Worm (Caenorhabditis elegans) whole organism, mixed stage, embryonic: Measurements from ENCODE around the gene Y56A3A.6.

Experiments
- M03D4.4 ChIP-seq: sonication (generic microtip); optimal IDR thresholded peaks from 2 replicates; lab custom pipeline; 2017; ENCODE audit warnings: mild to moderate bottlenecking, missing genetic modification characterization, missing compliant biosample characterization
- bed-3 ChIP-seq: fragments of 200-800 bp; sonication (Bioruptor generic); optimal IDR thresholded peaks from 3 replicates; lab custom pipeline; 2018; ENCODE audit warnings: mild to moderate bottlenecking, missing genetic modification characterization, moderate library complexity, missing compliant biosample characterization
- blmp-1 ChIP-seq: fragments of 150-350 bp; optimal IDR thresholded peaks from 2 replicates; lab custom pipeline; 2014; ENCODE audit warnings: missing biosample characterization, missing genetic modification characterization
- ceh-39 ChIP-seq: fragments of 150-350 bp; optimal IDR thresholded peaks from 2 replicates; lab custom pipeline; 2014; ENCODE audit warnings: missing biosample characterization, missing genetic modification characterization
- ceh-43 ChIP-seq: fragments of 200-800 bp; sonication (Bioruptor generic); optimal IDR thresholded peaks from 2 replicates; lab custom pipeline; 2018; ENCODE audit warnings: mild to moderate bottlenecking, missing genetic modification characterization, moderate library complexity, missing compliant biosample characterization
- ceh-83 ChIP-seq: fragments of 200-800 bp; sonication (Bioruptor generic); optimal IDR thresholded peaks from 2 replicates; lab custom pipeline; 2018; ENCODE audit warnings: mild to moderate bottlenecking, missing genetic modification characterization, missing compliant biosample characterization
- ces-1 ChIP-seq: fragments of 150-350 bp; optimal IDR thresholded peaks from 2 replicates; lab custom pipeline; 2014; ENCODE audit warnings: missing biosample characterization, missing genetic modification reagents, missing genetic modification characterization
- cnd-1 ChIP-seq: fragments of 200-800 bp; sonication (Bioruptor generic); optimal IDR thresholded peaks from 2 replicates; lab custom pipeline; 2018; ENCODE audit warnings: mild to moderate bottlenecking, missing genetic modification characterization, missing compliant biosample characterization
- drap-1 ChIP-seq: fragments of 200-800 bp; sonication (Bioruptor generic); optimal IDR thresholded peaks from 3 replicates; lab custom pipeline; 2018; ENCODE audit warnings: mild to moderate bottlenecking, missing genetic modification characterization, missing compliant biosample characterization
- elt-1 ChIP-seq: sonication (generic microtip); optimal IDR thresholded peaks from 2 replicates; lab custom pipeline; 2017; ENCODE audit warnings: missing genetic modification characterization, mild to moderate bottlenecking, missing compliant biosample characterization, antibody characterized with exemption, moderate library complexity, borderline replicate concordance; ENCODE audit not compliant: insufficient read depth
- elt-3 ChIP-seq: fragments of 150-350 bp; optimal IDR thresholded peaks from 2 replicates; lab custom pipeline; 2014; ENCODE audit warnings: missing biosample characterization, missing genetic modification characterization
- flh-1 ChIP-seq: fragments of 200-800 bp; sonication (Bioruptor generic); optimal IDR thresholded peaks from 2 replicates; lab custom pipeline; 2018; ENCODE audit warnings: mild to moderate bottlenecking, missing genetic modification characterization, moderate library complexity, missing compliant biosample characterization
- ham-2 ChIP-seq: fragments of 200-800 bp; sonication (Bioruptor generic); optimal IDR thresholded peaks from 2 replicates; lab custom pipeline; 2018; ENCODE audit warnings: mild to moderate bottlenecking, missing genetic modification characterization, missing compliant biosample characterization
- hlh-1 ChIP-seq: fragments of 150-350 bp; optimal IDR thresholded peaks from 2 replicates; lab custom pipeline; 2014; ENCODE audit warnings: missing biosample characterization, missing genetic modification reagents, missing genetic modification characterization
- lin-13 ChIP-seq: fragments of 150-350 bp; optimal IDR thresholded peaks from 2 replicates; lab custom pipeline; 2014; ENCODE audit warnings: missing biosample characterization, missing genetic modification characterization
- lin-32 ChIP-seq: fragments of 200-800 bp; sonication (Bioruptor generic); optimal IDR thresholded peaks from 2 replicates; lab custom pipeline; 2018; ENCODE audit warnings: mild to moderate bottlenecking, missing genetic modification characterization, missing compliant biosample characterization
- lsy-2 ChIP-seq: fragments of 150-350 bp; optimal IDR thresholded peaks from 2 replicates; lab custom pipeline; 2014; ENCODE audit warnings: missing biosample characterization, missing genetic modification characterization
- mab-5 ChIP-seq: fragments of 150-350 bp; optimal IDR thresholded peaks from 2 replicates; lab custom pipeline; 2014; ENCODE audit warnings: missing biosample characterization, missing genetic modification characterization
- mep-1 ChIP-seq: fragments of 150-350 bp; optimal IDR thresholded peaks from 2 replicates; lab custom pipeline; 2017; ENCODE audit warnings: missing biosample characterization, missing genetic modification reagents, missing genetic modification characterization, inconsistent platforms
- mls-2 ChIP-seq: sonication (generic microtip); optimal IDR thresholded peaks from 2 replicates; lab custom pipeline; 2016; ENCODE audit warnings: mild to moderate bottlenecking, missing genetic modification characterization, moderate library complexity, missing compliant biosample characterization
- nhr-12 ChIP-seq: fragments of 150-350 bp; optimal IDR thresholded peaks from 2 replicates; lab custom pipeline; 2014; ENCODE audit warnings: missing biosample characterization, missing genetic modification characterization
- nhr-2 ChIP-seq: fragments of 150-350 bp; optimal IDR thresholded peaks from 2 replicates; lab custom pipeline; 2014; ENCODE audit warnings: missing biosample characterization, missing genetic modification characterization
- nhr-237 ChIP-seq: fragments of 150-350 bp; optimal IDR thresholded peaks from 2 replicates; lab custom pipeline; 2014; ENCODE audit warnings: missing biosample characterization, missing genetic modification characterization
- nhr-28 ChIP-seq: fragments of 150-350 bp; optimal IDR thresholded peaks from 2 replicates; lab custom pipeline; 2014; ENCODE audit warnings: missing biosample characterization, missing genetic modification characterization
- nhr-76 ChIP-seq: sonication (generic microtip); optimal IDR thresholded peaks from 2 replicates; lab custom pipeline; 2017; ENCODE audit warnings: missing biosample characterization, missing genetic modification characterization
- pha-4 ChIP-seq: fragments of 150-350 bp; optimal IDR thresholded peaks from 2 replicates; lab custom pipeline; 2018; ENCODE audit warnings: missing biosample characterization, missing genetic modification reagents, missing genetic modification characterization
- sem-2 ChIP-seq: fragments of 200-800 bp; sonication (Bioruptor generic); optimal IDR thresholded peaks from 2 replicates; lab custom pipeline; 2018; ENCODE audit warnings: mild to moderate bottlenecking, missing genetic modification characterization, missing compliant biosample characterization
- snpc-4 ChIP-seq: fragments of 150-350 bp; optimal IDR thresholded peaks from 2 replicates; lab custom pipeline; 2014; ENCODE audit warnings: missing biosample characterization, missing genetic modification characterization
- sptf-1 ChIP-seq: sonication (generic microtip); optimal IDR thresholded peaks from 2 replicates; lab custom pipeline; 2017; ENCODE audit warnings: mild to moderate bottlenecking, missing genetic modification characterization, moderate library complexity, missing compliant biosample characterization
- tbx-8 ChIP-seq: fragments of 200-800 bp; sonication (Bioruptor generic); optimal IDR thresholded peaks from 2 replicates; lab custom pipeline; 2018; ENCODE audit warnings: mild to moderate bottlenecking, missing genetic modification characterization, moderate library complexity, missing compliant biosample characterization
- unc-120 ChIP-seq: sonication (generic microtip); optimal IDR thresholded peaks from 2 replicates; lab custom pipeline; 2017; ENCODE audit warnings: missing genetic modification characterization, missing compliant biosample characterization; ENCODE audit not compliant: poor library complexity, severe bottlenecking
- unc-39 ChIP-seq: fragments of 150-350 bp; optimal IDR thresholded peaks from 2 replicates; lab custom pipeline; 2014; ENCODE audit warnings: missing biosample characterization, missing genetic modification characterization
- unc-62 ChIP-seq: fragments of 150-350 bp; optimal IDR thresholded peaks from 2 replicates; lab custom pipeline; 2014; ENCODE audit warnings: missing biosample characterization, missing genetic modification reagents, missing genetic modification characterization
- zip-8 ChIP-seq: fragments of 150-350 bp; optimal IDR thresholded peaks from 2 replicates; lab custom pipeline; 2014; ENCODE audit warnings: missing biosample characterization, missing genetic modification characterization
- ztf-11 ChIP-seq: fragments of 150-350 bp; optimal IDR thresholded peaks from 2 replicates; lab custom pipeline; 2014; ENCODE audit warnings: missing biosample characterization, missing genetic modification characterization

The Y56A3A.6 gene

ce11 chrIII:11824580-11824979 lies 54.0 kb downstream of the Y56A3A.6 start:
- no peak for TF ChIP-seq snpc-4 (tag; lab: Kevin White, UChicago)
- no peak for TF ChIP-seq elt-3 (tag; lab: Kevin White, UChicago)
- TF ChIP-seq mep-1 (tag; lab: Kevin White, UChicago) = no peak
- no peak for TF ChIP-seq nhr-28 (tag; lab: Kevin White, UChicago)
- no peak for TF ChIP-seq mab-5
- no peak for TF ChIP-seq nhr-12 (tag; lab: Kevin White, UChicago)
- no peak for TF ChIP-seq unc-39 (tag; lab: Kevin White, UChicago)
- TF ChIP-seq blmp-1 (tag; lab: Kevin White, UChicago) = no peak
- TF ChIP-seq lin-13 = no peak
- no peak for TF ChIP-seq unc-120 (tag; lab: Kevin White, UChicago)
- TF ChIP-seq cnd-1 (tag; lab: Kevin White, UChicago) = no peak
- TF ChIP-seq sptf-1 (tag; lab: Kevin White, UChicago) = no peak
- no peak for TF ChIP-seq elt-1
- TF ChIP-seq lsy-2 (tag; lab: Kevin White, UChicago) = no peak
- no peak for TF ChIP-seq ham-2 (GFP tag; lab: Kevin White, UChicago)
- TF ChIP-seq zip-8 (tag; lab: Kevin White, UChicago) = no peak
- TF ChIP-seq nhr-2 (tag; lab: Kevin White, UChicago) = no peak

ce11 chrIII:11824088-11824487 lies 54.5 kb downstream of the Y56A3A.6 start:
- no peak for TF ChIP-seq drap-1 (GFP tag; lab: Kevin White, UChicago)
- TF ChIP-seq lin-32 (GFP tag; lab: Kevin White, UChicago) = no peak
- no peak for TF ChIP-seq lin-13
- TF ChIP-seq zip-8 (tag; lab: Kevin White, UChicago) = no peak
- TF ChIP-seq tbx-8 (GFP tag; lab: Kevin White, UChicago) = no peak
- TF ChIP-seq ces-1 = no peak
- no peak for TF ChIP-seq nhr-2 (tag; lab: Kevin White, UChicago)
- no peak for TF ChIP-seq ham-2 (GFP tag; lab: Kevin White, UChicago)
- no peak for TF ChIP-seq ztf-11 (tag; lab: Kevin White, UChicago)
- TF ChIP-seq lsy-2 (tag; lab: Kevin White, UChicago) = no peak
- no peak for TF ChIP-seq cnd-1 (tag; lab: Kevin White, UChicago)
- no peak for TF ChIP-seq nhr-237
- no peak for TF ChIP-seq ceh-43 (GFP tag; lab: Kevin White, UChicago)
- TF ChIP-seq flh-1 (GFP tag; lab: Kevin White, UChicago) = no peak
- TF ChIP-seq elt-3 (tag; lab: Kevin White, UChicago) = no peak
- TF ChIP-seq sem-2 (GFP tag; lab: Kevin White, UChicago) = no peak
- no peak for TF ChIP-seq nhr-12 (tag; lab: Kevin White, UChicago)
- TF ChIP-seq unc-62 = no peak
- no peak for TF ChIP-seq mab-5
- TF ChIP-seq nhr-76 (tag; lab: Kevin White, UChicago) = no peak

- peak; percentile 7 for TF ChIP-seq mls-2 (tag; lab: Kevin White, UChicago)
- TF ChIP-seq lsy-2 (tag; lab: Kevin White, UChicago) = peak; percentile 95
- TF ChIP-seq M03D4.4 (tag; lab: Kevin White, UChicago) = peak; percentile 10
- TF ChIP-seq mab-5 = no peak
- peak; percentile 63 for TF ChIP-seq unc-120 (tag; lab: Kevin White, UChicago)
- TF ChIP-seq blmp-1 (tag; lab: Kevin White, UChicago) = no peak
- TF ChIP-seq unc-39 (tag; lab: Kevin White, UChicago) = no peak
- peak; percentile 78 for TF ChIP-seq pha-4 (tag; lab: Kevin White, UChicago)
- TF ChIP-seq flh-1 (GFP tag; lab: Kevin White, UChicago) = no peak
- peak; percentile 46 for TF ChIP-seq nhr-237
- TF ChIP-seq drap-1 (GFP tag; lab: Kevin White, UChicago) = no peak
- TF ChIP-seq elt-3 (tag; lab: Kevin White, UChicago) = no peak
- no peak for TF ChIP-seq lin-32 (GFP tag; lab: Kevin White, UChicago)
- TF ChIP-seq ces-1 = peak; percentile 13
- TF ChIP-seq ceh-39 = peak; percentile 1
- peak; percentile 74 for TF ChIP-seq mep-1 (tag; lab: Kevin White, UChicago)
- TF ChIP-seq ceh-43 (GFP tag; lab: Kevin White, UChicago) = peak; percentile 8
- TF ChIP-seq bed-3 (GFP tag; lab: Kevin White, UChicago) = no peak
- no peak for TF ChIP-seq nhr-2 (tag; lab: Kevin White, UChicago)
- no peak for TF ChIP-seq nhr-28 (tag; lab: Kevin White, UChicago)
- peak; percentile 94 for TF ChIP-seq hlh-1 (tag; lab: Kevin White, UChicago)
- TF ChIP-seq snpc-4 (tag; lab: Kevin White, UChicago) = no peak
- no peak for TF ChIP-seq ztf-11 (tag; lab: Kevin White, UChicago)
- peak; percentile 74 for TF ChIP-seq lin-13
- peak; percentile 21 for TF ChIP-seq sptf-1 (tag; lab: Kevin White, UChicago)
- TF ChIP-seq unc-62 = peak; percentile 11
- no peak for TF ChIP-seq nhr-76 (tag; lab: Kevin White, UChicago)
- TF ChIP-seq ceh-83 = no peak
Observed at ce11 chrIII:11823260-11823659, 55.3 kb downstream of the Y56A3A.6 start, which contains the start of gene C18D11.3. TSS of gene C18D11.3 (plus strand) at chrIII:11823448.
